Fruit fly (Drosophila melanogaster): ENCODE results near the gene CG13001.

The CG13001 gene

DNA sequence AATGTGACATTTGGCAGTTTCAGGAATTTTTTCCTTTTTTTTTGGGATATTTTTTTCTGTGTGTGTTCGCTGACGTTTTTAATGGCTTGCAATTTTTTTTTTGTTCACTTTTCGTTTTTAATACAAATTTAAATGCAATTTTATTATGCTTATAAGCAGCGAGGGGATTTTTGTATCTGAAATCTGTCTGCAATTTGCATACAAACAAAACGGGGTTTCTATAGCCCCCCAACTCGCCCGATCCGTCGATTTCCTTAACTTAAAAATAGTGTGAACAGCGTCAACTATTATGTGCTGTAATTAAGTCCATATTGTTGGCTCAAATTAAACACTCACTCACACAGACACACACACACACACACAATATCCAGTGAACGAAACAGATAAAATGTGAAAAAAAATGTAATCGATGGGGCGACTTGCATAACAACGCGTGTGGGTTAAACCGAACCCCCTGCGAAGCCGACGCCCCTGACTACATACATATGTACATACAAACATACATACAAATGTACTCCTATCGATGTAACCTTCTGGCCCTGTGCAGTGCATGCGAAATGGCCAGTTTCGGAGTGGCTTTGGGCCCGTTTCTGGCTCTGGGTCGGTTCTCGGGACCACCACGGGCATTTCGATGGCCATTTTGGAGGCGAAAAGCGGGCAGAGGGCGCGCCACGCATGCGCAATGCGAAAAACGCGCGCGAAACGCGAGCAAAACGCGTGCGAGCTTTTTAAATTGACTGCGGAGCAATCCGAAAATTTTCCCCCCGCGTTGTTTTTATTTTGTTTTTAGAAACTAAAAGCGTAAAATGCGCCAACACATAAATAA is 10.5 kb downstream of the CG13001 start:
- no peak for TF ChIP-seq CG17801 (GFP tag; optimal IDR thresholded peaks at IDR 0.05; ENCODE audit: partially characterized antibody)

dm6 chrX:16930465-16931286 is 12.0 kb downstream of the CG13001 start:
- TF ChIP-seq CG17801 (GFP tag; optimal IDR thresholded peaks at IDR 0.05; ENCODE audit: partially characterized antibody): no peak

DNA sequence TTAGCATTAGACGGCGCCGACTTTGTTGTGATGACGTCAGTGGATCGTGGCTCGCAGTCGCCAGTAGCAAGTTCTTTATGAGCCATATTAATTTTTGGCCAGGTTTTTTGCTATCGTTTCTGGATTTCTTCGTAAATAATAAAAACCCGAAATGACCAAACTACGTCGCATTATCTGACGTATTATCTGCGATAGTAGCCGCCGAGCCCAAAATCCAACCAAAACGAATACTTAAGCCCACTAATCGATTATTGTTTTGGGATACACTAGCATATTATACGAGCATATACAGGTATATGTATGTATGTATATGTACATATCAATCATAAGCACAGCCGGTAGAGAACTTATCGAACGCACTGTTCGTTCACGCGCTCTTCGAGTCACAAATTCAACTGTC is 15.9 kb downstream of the CG13001 start:
- TF ChIP-seq CG17801 (GFP tag; optimal IDR thresholded peaks at IDR 0.05; ENCODE audit: partially characterized antibody): no peak

DNA sequence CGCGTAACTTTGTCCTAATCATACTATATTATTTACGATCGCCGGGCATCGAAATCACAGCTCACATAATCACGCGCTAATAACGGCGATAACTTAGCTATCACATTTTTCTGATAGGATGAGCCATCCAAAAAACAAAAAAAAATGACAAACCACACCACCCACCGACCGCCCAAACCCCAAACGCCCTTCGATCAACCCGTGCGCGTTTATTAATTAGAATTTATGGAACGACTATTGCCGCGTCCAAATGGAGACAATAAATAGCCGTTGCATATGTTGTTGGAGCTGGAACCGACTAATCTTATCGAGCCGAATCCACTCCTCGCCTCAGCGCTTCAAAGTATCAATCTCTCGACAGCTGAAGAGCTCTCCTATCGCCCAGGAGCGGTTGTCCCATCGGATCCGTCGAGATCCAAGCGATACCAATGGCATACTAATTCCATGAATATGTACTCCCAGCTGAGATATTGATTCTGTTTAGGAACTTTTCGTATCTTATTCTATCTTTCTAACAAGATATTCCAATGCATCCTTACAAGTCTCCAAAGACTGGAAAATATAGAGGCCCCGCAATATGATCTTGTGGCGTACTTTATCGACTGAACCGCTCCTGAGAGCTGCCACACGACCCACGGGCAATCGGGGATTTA is 18.5 kb downstream of the CG13001 start:
- no peak for TF ChIP-seq CG17801 (GFP tag; optimal IDR thresholded peaks at IDR 0.05; ENCODE audit: partially characterized antibody)

DNA sequence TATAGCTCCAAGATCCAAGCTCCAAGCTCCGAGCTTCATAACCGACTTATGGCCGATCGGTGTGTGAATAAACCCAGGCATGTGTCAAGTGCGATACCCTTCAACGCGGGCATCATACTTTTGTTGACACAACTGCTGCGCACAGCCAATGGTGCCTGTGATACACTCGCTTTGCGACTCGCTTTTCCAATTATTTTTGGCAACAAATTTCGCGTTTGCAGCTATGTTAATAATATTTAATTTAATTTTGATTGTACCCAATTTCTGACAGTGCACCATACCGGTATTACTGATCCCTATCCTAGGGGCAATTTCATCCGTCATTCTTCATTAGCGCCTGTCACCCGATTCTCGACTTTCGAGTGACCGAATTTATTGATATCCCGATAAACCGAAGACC is 19.2 kb downstream of the CG13001 start:
- no peak for TF ChIP-seq CG17801 (GFP tag; optimal IDR thresholded peaks at IDR 0.05; ENCODE audit: partially characterized antibody)

- TF ChIP-seq CG17801 (GFP tag; optimal IDR thresholded peaks at IDR 0.05; ENCODE audit: partially characterized antibody): no peak
These were observed 20.0 kb downstream of the CG13001 start for dm6 chrX:16922626-16923025.

- no peak for TF ChIP-seq CG17801 (GFP tag; optimal IDR thresholded peaks at IDR 0.05; ENCODE audit: partially characterized antibody)
These were observed 21.9 kb downstream of the CG13001 start for dm6 chrX:16920682-16921286.

DNA sequence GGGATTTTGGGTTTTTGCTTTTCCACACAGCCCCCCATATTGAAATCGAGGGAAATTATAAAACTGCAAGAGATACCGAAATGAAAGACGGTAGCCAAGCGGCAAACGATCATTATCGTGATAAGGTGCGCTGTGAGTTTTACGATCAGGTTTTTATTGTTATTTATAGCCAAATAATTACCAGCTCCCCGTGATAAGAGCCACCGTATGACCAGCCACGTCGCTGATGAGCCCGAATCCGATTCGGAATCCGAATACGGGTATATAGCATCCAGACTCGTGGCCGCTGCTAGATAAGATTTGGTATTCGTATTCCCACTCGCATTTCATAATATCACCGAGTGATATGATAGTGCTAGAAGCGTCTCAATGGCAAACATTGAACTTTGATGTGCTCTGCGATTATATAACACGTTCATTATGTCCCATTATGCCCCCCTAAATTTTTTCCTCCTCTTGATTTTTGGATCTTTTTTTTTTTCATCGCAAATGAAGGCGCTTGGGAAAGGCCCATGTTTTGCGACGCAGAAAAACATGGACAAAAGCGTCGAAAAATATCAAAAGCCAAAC is 23.8 kb downstream of the CG13001 start:
- no peak for TF ChIP-seq CG17801 (GFP tag; optimal IDR thresholded peaks at IDR 0.05; ENCODE audit: partially characterized antibody)

DNA sequence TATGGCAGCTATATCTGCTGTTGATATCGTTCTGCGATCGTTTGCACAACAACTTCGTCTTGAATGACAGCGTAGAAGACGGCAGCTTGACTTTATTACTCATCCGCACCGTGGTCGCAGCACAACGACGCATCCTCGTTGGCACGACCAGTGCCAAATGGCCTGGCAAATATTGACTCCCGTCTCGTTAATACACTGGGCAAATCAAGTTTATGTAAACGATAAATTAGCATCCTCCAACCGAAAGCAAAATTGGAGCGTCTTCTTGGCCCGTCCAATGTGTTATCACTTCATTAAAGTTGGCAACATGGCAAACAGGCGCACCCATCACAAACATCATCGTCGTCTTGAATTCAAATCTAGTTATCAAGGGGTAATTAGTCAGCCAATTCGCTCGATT is 25.2 kb downstream of the CG13001 start:
- TF ChIP-seq CG17801 (GFP tag; optimal IDR thresholded peaks at IDR 0.05; ENCODE audit: partially characterized antibody): no peak

DNA sequence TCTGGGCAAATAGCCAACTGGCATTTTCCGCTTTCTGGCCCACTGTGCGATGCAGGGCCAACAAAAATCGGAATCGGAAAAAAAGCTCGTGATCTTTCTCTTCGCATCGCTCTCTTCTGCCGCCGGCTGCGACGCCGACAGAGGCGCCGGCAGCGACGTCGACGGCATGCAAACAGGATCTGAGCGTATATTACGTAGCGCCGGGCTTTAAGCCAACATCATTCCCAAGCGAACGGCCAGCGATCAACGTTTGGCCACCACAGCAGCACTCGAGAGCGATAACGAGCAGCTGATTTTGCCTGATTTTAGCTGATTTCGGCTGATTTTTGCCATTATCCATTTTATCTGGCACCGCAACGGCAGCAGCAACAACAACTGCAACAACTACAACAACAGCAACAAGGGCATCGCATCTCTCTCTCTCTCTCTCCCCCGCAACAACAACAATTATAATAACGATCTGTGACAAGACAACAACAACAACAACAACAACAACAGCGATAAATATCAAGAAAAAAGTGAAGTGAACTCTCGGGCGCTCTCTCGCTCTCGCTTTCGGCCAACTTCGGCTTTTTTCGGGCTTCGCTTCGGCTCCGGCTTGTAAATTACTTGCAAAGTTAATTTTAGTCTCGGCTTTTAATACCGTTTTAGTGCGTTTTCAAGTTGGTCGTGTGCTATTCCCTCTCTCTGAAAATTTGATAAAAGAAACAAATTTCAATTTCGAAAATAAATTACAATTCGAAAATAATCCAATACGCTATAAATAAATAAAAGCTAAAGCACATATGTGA is 29.5 kb downstream of the CG13001 start, which contains the start of gene CG4928:
TSS of gene CG4928 (plus strand) at position 216 of the 791 bp plus-strand sequence.
- TF ChIP-seq CG17801 (GFP tag; optimal IDR thresholded peaks at IDR 0.05; ENCODE audit: partially characterized antibody): no peak

dm6 chrX:16911962-16912361 is 30.7 kb downstream of the CG13001 start:
- no peak for TF ChIP-seq CG17801 (GFP tag; optimal IDR thresholded peaks at IDR 0.05; ENCODE audit: partially characterized antibody)

- no peak for TF ChIP-seq CG17801 (GFP tag; optimal IDR thresholded peaks at IDR 0.05; ENCODE audit: partially characterized antibody)
These were observed 32.8 kb downstream of the CG13001 start for dm6 chrX:16909886-16910285.

dm6 chrX:16909297-16909696 is 33.4 kb downstream of the CG13001 start:
- no peak for TF ChIP-seq CG17801 (GFP tag; optimal IDR thresholded peaks at IDR 0.05; ENCODE audit: partially characterized antibody)

dm6 chrX:16907675-16908074 is 35.0 kb downstream of the CG13001 start:
- TF ChIP-seq CG17801 (GFP tag; optimal IDR thresholded peaks at IDR 0.05; ENCODE audit: partially characterized antibody): no peak

Data from ovary, adult (tissue).